Fruit fly (Drosophila melanogaster) whole organism, embryonic: ENCODE measurements around the gene Muc68D.

Experiments used
- Asciz ChIP-seq: fragments of 200-800 bp; sonication (Bioruptor generic); optimal IDR thresholded peaks from 2 replicates; lab custom pipeline; 2017; ENCODE audit warnings: missing biosample characterization, mild to moderate bottlenecking, missing genetic modification characterization, missing genetic modification reagents
- CG1024 ChIP-seq: fragments of 200-800 bp; sonication (Bioruptor generic); IDR thresholded peaks from 2 replicates; pipeline ENCODE4 v1.3.6; 2022; ENCODE audit warnings: missing biosample characterization, missing genetic modification characterization
- CG10267 ChIP-seq: fragments of 200-800 bp; sonication (Bioruptor generic); optimal IDR thresholded peaks from 2 replicates; lab custom pipeline; 2018; ENCODE audit warnings: missing biosample characterization, mild to moderate bottlenecking, missing genetic modification characterization, moderate library complexity
- CG12071 ChIP-seq: fragments of 200-800 bp; sonication (Bioruptor generic); optimal IDR thresholded peaks from 3 replicates; lab custom pipeline; 2018; ENCODE audit warnings: missing biosample characterization, mild to moderate bottlenecking, missing genetic modification characterization
- CG13775 ChIP-seq: fragments of 200-800 bp; sonication (Bioruptor generic); optimal IDR thresholded peaks from 3 replicates; lab custom pipeline; 2017; ENCODE audit warnings: missing biosample characterization, mild to moderate bottlenecking, missing genetic modification characterization
- CG15479 ChIP-seq: fragments of 200-800 bp; sonication (Bioruptor generic); optimal IDR thresholded peaks from 3 replicates; lab custom pipeline; 2019; ENCODE audit warnings: missing biosample characterization, mild to moderate bottlenecking, missing genetic modification characterization, moderate library complexity
- CG16813 ChIP-seq: fragments of 200-800 bp; sonication (Bioruptor generic); IDR thresholded peaks from 3 replicates; pipeline ENCODE4 v1.3.6; 2022; ENCODE audit warnings: missing biosample characterization, missing genetic modification characterization; ENCODE audit not compliant: partially characterized antibody
- CG17359 ChIP-seq: fragments of 200-800 bp; sonication (Bioruptor generic); optimal IDR thresholded peaks from 3 replicates; lab custom pipeline; 2018; ENCODE audit warnings: missing biosample characterization, mild to moderate bottlenecking, missing genetic modification characterization, moderate library complexity
- CG31365 ChIP-seq: fragments of 200-800 bp; sonication (Bioruptor generic); optimal IDR thresholded peaks from 2 replicates; lab custom pipeline; 2018; ENCODE audit warnings: missing biosample characterization, mild to moderate bottlenecking, missing genetic modification characterization
- CG34376 ChIP-seq: fragments of 200-800 bp; sonication (Bioruptor generic); optimal IDR thresholded peaks from 2 replicates; lab custom pipeline; 2018; ENCODE audit warnings: missing biosample characterization, mild to moderate bottlenecking, missing genetic modification characterization
- CG42726 ChIP-seq: fragments of 200-800 bp; sonication (Bioruptor generic); IDR thresholded peaks from 2 replicates; pipeline ENCODE4 v1.3.6; 2022; ENCODE audit warnings: missing biosample characterization, missing genetic modification characterization; ENCODE audit not compliant: partially characterized antibody
- CG4617 ChIP-seq: fragments of 200-800 bp; sonication (Bioruptor generic); optimal IDR thresholded peaks from 3 replicates; lab custom pipeline; 2016; ENCODE audit warnings: missing biosample characterization, missing genetic modification characterization, borderline replicate concordance
- CG6683 ChIP-seq: fragments of 200-800 bp; sonication (Bioruptor generic); optimal IDR thresholded peaks from 2 replicates; lab custom pipeline; 2017; ENCODE audit warnings: missing biosample characterization, mild to moderate bottlenecking, missing genetic modification characterization, missing genetic modification reagents
- CG7556 ChIP-seq: fragments of 200-800 bp; sonication (Bioruptor generic); optimal IDR thresholded peaks from 2 replicates; lab custom pipeline; 2017; ENCODE audit warnings: missing biosample characterization, mild to moderate bottlenecking, missing genetic modification characterization
- CG8290 ChIP-seq, 3 experiments: fragments of 200-800 bp; sonication (Bioruptor generic); optimal IDR thresholded peaks; 2 replicates each; lab custom pipeline; 2016 to 2019; ENCODE audit warnings: missing biosample characterization in 3 of 3, missing genetic modification characterization in 3 of 3, mild to moderate bottlenecking in 2 of 3, moderate library complexity in 1 of 3
- CG8478 ChIP-seq: fragments of >200 bp; optimal IDR thresholded peaks from 2 replicates; lab custom pipeline; 2018
- CG9215 ChIP-seq: fragments of 200-800 bp; sonication (Bioruptor generic); IDR thresholded peaks from 2 replicates; pipeline ENCODE4 v1.3.6; 2022; ENCODE audit warnings: missing biosample characterization, missing genetic modification characterization
- CG9817 ChIP-seq: fragments of 200-800 bp; sonication (Bioruptor generic); optimal IDR thresholded peaks from 2 replicates; lab custom pipeline; 2018; ENCODE audit warnings: missing biosample characterization, mild to moderate bottlenecking, missing genetic modification characterization, moderate library complexity
- Camta ChIP-seq: fragments of 200-800 bp; sonication (Bioruptor generic); optimal IDR thresholded peaks from 2 replicates; lab custom pipeline; 2016; ENCODE audit warnings: missing biosample characterization, missing genetic modification characterization
- D ChIP-seq, 2 experiments: fragments of 200-800 bp in 1 of 2; fragments of >200 bp in 1 of 2; sonication (Bioruptor generic) in 1 of 2; optimal IDR thresholded peaks; 2 replicates in 1 of 2; 3 replicates in 1 of 2; lab custom pipeline; 2017; ENCODE audit warnings: mild to moderate bottlenecking in 1 of 2, missing biosample characterization in 1 of 2, missing genetic modification characterization in 1 of 2, missing genetic modification reagents in 1 of 2
- Dbx ChIP-seq: fragments of 200-800 bp; sonication (Bioruptor generic); IDR thresholded peaks from 3 replicates; pipeline ENCODE4 v1.3.6; 2022; ENCODE audit warnings: missing biosample characterization, missing genetic modification characterization
- Ets65A ChIP-seq: fragments of 200-800 bp; sonication (Bioruptor generic); peaks from one replicate; lab custom pipeline; 2016; ENCODE audit warnings: missing biosample characterization, missing genetic modification characterization
- Hmr ChIP-seq: fragments of 200-800 bp; sonication (Bioruptor generic); optimal IDR thresholded peaks from 3 replicates; lab custom pipeline; 2017; ENCODE audit warnings: mild to moderate bottlenecking, missing biosample characterization, missing genetic modification reagents, missing genetic modification characterization
- Hmx ChIP-seq: fragments of 200-800 bp; sonication (Bioruptor generic); optimal IDR thresholded peaks from 2 replicates; lab custom pipeline; 2016; ENCODE audit warnings: missing biosample characterization, missing genetic modification characterization
- Hsf ChIP-seq: fragments of 200-800 bp; sonication (Bioruptor generic); optimal IDR thresholded peaks from 3 replicates; lab custom pipeline; 2016; ENCODE audit warnings: missing biosample characterization, missing genetic modification characterization
- Jarid2 ChIP-seq: fragments of 200-800 bp; sonication (Bioruptor generic); optimal IDR thresholded peaks from 3 replicates; lab custom pipeline; 2017; ENCODE audit warnings: mild to moderate bottlenecking, missing biosample characterization, missing genetic modification reagents, missing genetic modification characterization
- Nf-YC ChIP-seq: fragments of 200-800 bp; optimal IDR thresholded peaks from 3 replicates; lab custom pipeline; 2019; ENCODE audit warnings: missing biosample characterization, mild to moderate bottlenecking, missing genetic modification characterization, moderate library complexity
- Sry-δ ChIP-seq: fragments of 200-800 bp; sonication (Bioruptor generic); optimal IDR thresholded peaks from 2 replicates; lab custom pipeline; 2016; ENCODE audit warnings: missing biosample characterization, missing genetic modification characterization
- ac ChIP-seq: fragments of 200-800 bp; sonication (Bioruptor generic); optimal IDR thresholded peaks from 3 replicates; lab custom pipeline; 2017; ENCODE audit warnings: missing biosample characterization, mild to moderate bottlenecking, missing genetic modification characterization
- caup ChIP-seq: fragments of 200-800 bp; sonication (Bioruptor generic); optimal IDR thresholded peaks from 3 replicates; lab custom pipeline; 2017; ENCODE audit warnings: missing biosample characterization, mild to moderate bottlenecking, missing genetic modification characterization, moderate library complexity; ENCODE audit not compliant: severe bottlenecking
- chinmo ChIP-seq: fragments of 200-800 bp; sonication (Bioruptor generic); IDR thresholded peaks from 4 replicates; pipeline ENCODE4 v1.3.6; 2022; ENCODE audit warnings: missing biosample characterization, missing genetic modification characterization; ENCODE audit not compliant: partially characterized antibody
- danr ChIP-seq: fragments of 200-800 bp; sonication (Bioruptor generic); IDR thresholded peaks from 2 replicates; pipeline ENCODE4 v1.3.6; 2022; ENCODE audit warnings: missing biosample characterization, missing genetic modification characterization
- gcm2 ChIP-seq: fragments of 200-800 bp; sonication (Bioruptor generic); optimal IDR thresholded peaks from 2 replicates; lab custom pipeline; 2016; ENCODE audit warnings: missing biosample characterization, missing genetic modification characterization
- gsb ChIP-seq: fragments of 200-800 bp; sonication (Bioruptor generic); IDR thresholded peaks from 2 replicates; pipeline ENCODE4 v1.3.6; 2022; ENCODE audit warnings: missing biosample characterization, missing genetic modification characterization
- ind ChIP-seq: fragments of 200-800 bp; sonication (Bioruptor generic); optimal IDR thresholded peaks from 3 replicates; lab custom pipeline; 2016; ENCODE audit warnings: missing biosample characterization, missing genetic modification characterization
- mam ChIP-seq: fragments of 200-800 bp; sonication (Bioruptor generic); optimal IDR thresholded peaks from 3 replicates; lab custom pipeline; 2016; ENCODE audit warnings: missing biosample characterization, missing genetic modification characterization
- nmo ChIP-seq: fragments of 200-800 bp; sonication (Bioruptor generic); optimal IDR thresholded peaks from 2 replicates; lab custom pipeline; 2018; ENCODE audit warnings: missing biosample characterization, mild to moderate bottlenecking, missing genetic modification characterization, moderate library complexity
- pan ChIP-seq, 4 experiments: fragments of >200 bp in 3 of 4; fragments of 200-800 bp in 1 of 4; sonication (Bioruptor generic) in 1 of 4; optimal IDR thresholded peaks in 3 of 4; IDR thresholded peaks in 1 of 4; 2 replicates each; pipeline versions ENCODE4 v1.3.6 to Lab custom; 2017 to 2022; ENCODE audit warnings: missing biosample characterization in 2 of 4, missing genetic modification characterization in 2 of 4, mixed read lengths in 1 of 4
- prd ChIP-seq, 3 experiments: fragments of >200 bp in 2 of 3; fragments of 200-800 bp in 1 of 3; sonication (Bioruptor generic) in 1 of 3; optimal IDR thresholded peaks in 2 of 3; IDR thresholded peaks in 1 of 3; 2 replicates in 2 of 3; 3 replicates in 1 of 3; pipeline versions ENCODE4 v1.3.6 to Lab custom; 2017 to 2022; ENCODE audit warnings: missing biosample characterization in 1 of 3, missing genetic modification characterization in 1 of 3
- seq ChIP-seq: fragments of 200-800 bp; sonication (Bioruptor generic); IDR thresholded peaks from 2 replicates; pipeline ENCODE4 v1.3.6; 2022; ENCODE audit warnings: missing biosample characterization, missing genetic modification characterization
- shn ChIP-seq: fragments of 200-800 bp; sonication (Bioruptor generic); optimal IDR thresholded peaks from 3 replicates; lab custom pipeline; 2016; ENCODE audit warnings: missing biosample characterization, missing genetic modification characterization
- sna ChIP-seq: fragments of 200-800 bp; sonication (Bioruptor generic); IDR thresholded peaks from 2 replicates; pipeline ENCODE4 v1.3.6; 2022; ENCODE audit warnings: missing biosample characterization, missing genetic modification characterization; ENCODE audit not compliant: partially characterized antibody
- ssp ChIP-seq: fragments of 200-800 bp; sonication (Bioruptor generic); IDR thresholded peaks from 2 replicates; pipeline ENCODE4 v1.3.6; 2022; ENCODE audit warnings: missing biosample characterization, missing genetic modification characterization
- tin ChIP-seq: fragments of 200-800 bp; sonication (Bioruptor generic); optimal IDR thresholded peaks from 3 replicates; lab custom pipeline; 2016; ENCODE audit warnings: missing biosample characterization, missing genetic modification characterization
- tll ChIP-seq, 2 experiments: fragments of 200-800 bp in 1 of 2; fragments of >200 bp in 1 of 2; sonication (Bioruptor generic) in 1 of 2; optimal IDR thresholded peaks; 2 replicates each; lab custom pipeline; 2017 to 2019; ENCODE audit warnings: missing biosample characterization in 2 of 2, missing genetic modification characterization in 2 of 2, mild to moderate bottlenecking in 1 of 2, moderate library complexity in 1 of 2
- tup ChIP-seq: fragments of 200-800 bp; sonication (Bioruptor generic); optimal IDR thresholded peaks from 2 replicates; lab custom pipeline; 2016; ENCODE audit warnings: missing biosample characterization, mild to moderate bottlenecking, missing genetic modification characterization, moderate library complexity
- vvl ChIP-seq: fragments of 200-800 bp; sonication (Bioruptor generic); IDR thresholded peaks from 2 replicates; pipeline ENCODE4 v1.3.6; 2022; ENCODE audit warnings: missing biosample characterization, missing genetic modification characterization
- z ChIP-seq: fragments of 200-800 bp; sonication (Bioruptor generic); IDR thresholded peaks from 3 replicates; pipeline ENCODE4 v1.3.6; 2022; ENCODE audit warnings: missing biosample characterization, missing genetic modification characterization
- zen ChIP-seq: fragments of 200-800 bp; sonication (Bioruptor generic); optimal IDR thresholded peaks from 3 replicates; lab custom pipeline; 2018; ENCODE audit warnings: missing biosample characterization, mild to moderate bottlenecking, missing genetic modification characterization, moderate library complexity

Gene Muc68D

DNA sequence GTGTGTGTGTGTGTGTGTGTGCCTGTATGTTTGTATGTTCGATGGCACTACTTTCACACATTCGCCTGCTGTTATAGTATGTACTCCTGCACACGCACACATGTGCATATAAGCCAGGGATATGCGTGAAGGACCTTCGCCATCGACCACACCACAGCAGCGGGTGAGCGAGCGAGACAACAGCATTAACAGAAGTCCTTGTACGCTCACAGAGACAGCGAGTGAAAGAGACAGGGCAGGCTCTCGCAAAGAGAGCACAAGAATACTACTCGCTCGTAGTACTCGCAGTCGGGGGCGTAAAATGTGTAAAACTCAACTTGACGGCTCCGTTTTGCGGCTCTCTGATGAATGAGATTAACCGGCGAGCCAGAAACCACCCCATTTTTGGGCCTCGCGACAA lies 7.0 kb downstream of the Muc68D start (continued):
- TF ChIP-seq CG17359 (tag; lab: Kevin White, UChicago) (no peak), Ets65A (GFP tag; lab: Kevin White, UChicago) (peak; percentile 54), ssp (GFP tag; lab: Robert Waterston, UW) (no peak), CG42726 (GFP tag; lab: Robert Waterston, UW) (no peak), nmo (GFP tag; lab: Kevin White, UChicago) (no peak), pan (optimal IDR thresholded peaks at IDR 0.05; lab: Kevin White, UChicago) (no peak), pan (GFP tag; optimal IDR thresholded peaks at IDR 0.05 in 1 of 2, IDR thresholded peaks at IDR 0.05 in 1 of 2) (no peak), CG7556 (GFP tag; lab: Kevin White, UChicago) (no peak), CG8290 (GFP tag; optimal IDR thresholded peaks at IDR 0.05; lab: Kevin White, UChicago) (no peak), CG8290 (tag; optimal IDR thresholded peaks at IDR 0.05; lab: Kevin White, UChicago) (no peak), Dbx (no peak), CG1024 (no peak), seq (GFP tag; lab: Robert Waterston, UW) (peak; percentile 77), chinmo (GFP tag; lab: Robert Waterston, UW) (no peak), CG9817 (tag; lab: Kevin White, UChicago) (no peak), caup (no peak), CG34376 (GFP tag; lab: Kevin White, UChicago) (no peak), Nf-YC (tag; lab: Kevin White, UChicago) (peak; percentile 5), tll (GFP tag; optimal IDR thresholded peaks at IDR 0.05; lab: Kevin White, UChicago) (no peak), CG31365 (tag; lab: Kevin White, UChicago) (no peak), shn (no peak), Camta (GFP tag; lab: Kevin White, UChicago) (no peak), CG13775 (GFP tag; lab: Kevin White, UChicago) (no peak), Sry-δ (GFP tag; lab: Kevin White, UChicago) (no peak), CG9215 (no peak), Jarid2 (GFP tag; lab: Kevin White, UChicago) (no peak), tup (GFP tag; lab: Kevin White, UChicago) (no peak), vvl (GFP tag; lab: Robert Waterston, UW) (no peak), gsb (GFP tag; lab: Robert Waterston, UW) (no peak), ac (GFP tag; lab: Kevin White, UChicago) (no peak), CG8478 (lab: Kevin White, UChicago) (peak; percentile 70), Hsf (GFP tag; lab: Kevin White, UChicago) (no peak), danr (GFP tag; lab: Robert Waterston, UW) (no peak), Hmr (GFP tag; lab: Kevin White, UChicago) (no peak), zen (peak; percentile 8), mam (GFP tag; lab: Kevin White, UChicago) (no peak), sna (no peak), prd (optimal IDR thresholded peaks at IDR 0.05; lab: Kevin White, UChicago) (no peak), prd (GFP tag; IDR thresholded peaks at IDR 0.05; lab: Robert Waterston, UW) (no peak), CG12071 (GFP tag; lab: Kevin White, UChicago) (no peak), tin (no peak), Hmx (GFP tag; lab: Kevin White, UChicago) (no peak), Asciz (GFP tag; lab: Kevin White, UChicago) (no peak), CG6683 (no peak), CG10267 (tag; lab: Kevin White, UChicago) (no peak), CG4617 (GFP tag; lab: Kevin White, UChicago) (no peak), gcm2 (GFP tag; lab: Kevin White, UChicago) (no peak), CG16813 (GFP tag; lab: Robert Waterston, UW) (no peak), CG15479 (GFP tag; lab: Kevin White, UChicago) (peak; percentile 45), D (optimal IDR thresholded peaks at IDR 0.05; lab: Kevin White, UChicago) (peak; percentile 67), D (GFP tag; optimal IDR thresholded peaks at IDR 0.05; lab: Kevin White, UChicago) (no peak), z (GFP tag; lab: Robert Waterston, UW) (peak; percentile 82), ind (no peak)
